Fruit fly (Drosophila melanogaster) whole organism, adult: ENCODE measurements around the gene CG31100.

Experiments used
- CG11617 ChIP-seq: fragments of 200-800 bp; sonication (Bioruptor generic); optimal IDR thresholded peaks from 2 replicates; lab custom pipeline; 2017; ENCODE audit warnings: mild to moderate bottlenecking, missing biosample characterization, missing genetic modification reagents, missing genetic modification characterization
- CG12768 ChIP-seq: fragments of 200-800 bp; sonication (Bioruptor generic); optimal IDR thresholded peaks from 2 replicates; lab custom pipeline; 2017; ENCODE audit warnings: missing biosample characterization, missing genetic modification characterization, mild to moderate bottlenecking, moderate library complexity, missing genetic modification reagents
- CG1620 ChIP-seq: fragments of 200-800 bp; sonication (Bioruptor generic); optimal IDR thresholded peaks from 2 replicates; lab custom pipeline; 2016; ENCODE audit warnings: missing biosample characterization, missing genetic modification characterization
- CG5204 ChIP-seq: fragments of 200-800 bp; sonication (Bioruptor generic); optimal IDR thresholded peaks from 2 replicates; lab custom pipeline; 2016; ENCODE audit warnings: missing biosample characterization, missing genetic modification characterization
- Mnt ChIP-seq: fragments of 200-800 bp; sonication (Bioruptor generic); optimal IDR thresholded peaks from 2 replicates; lab custom pipeline; 2016; ENCODE audit warnings: missing biosample characterization, mild to moderate bottlenecking, missing genetic modification characterization
- cic ChIP-seq: fragments of 200-800 bp; sonication (Bioruptor generic); optimal IDR thresholded peaks from 2 replicates; lab custom pipeline; 2017; ENCODE audit warnings: missing biosample characterization, mild to moderate bottlenecking, missing genetic modification characterization, moderate library complexity
- cnc ChIP-seq, 2 experiments: fragments of >200 bp; optimal IDR thresholded peaks; 2 replicates each; lab custom pipeline; 2017
- kay ChIP-seq: fragments of 200-800 bp; sonication (Bioruptor generic); peaks from one replicate; lab custom pipeline; 2016; ENCODE audit warnings: missing biosample characterization, missing genetic modification characterization, borderline replicate concordance
- pad ChIP-seq: fragments of 200-800 bp; sonication (Bioruptor generic); optimal IDR thresholded peaks from 3 replicates; lab custom pipeline; 2017; ENCODE audit warnings: missing biosample characterization, missing genetic modification characterization, mild to moderate bottlenecking, moderate library complexity, missing genetic modification reagents

dm6 chr3R:8960329-8960728, 43.1 kb downstream of the CG31100 start:
- no peak for TF ChIP-seq CG1620
- TF ChIP-seq pad: no peak
- TF ChIP-seq CG5204: no peak
- TF ChIP-seq CG11617 (GFP tag; lab: Kevin White, UChicago): no peak
- TF ChIP-seq cnc (optimal IDR thresholded peaks at IDR 0.05; lab: Kevin White, UChicago): no peak
- no peak for TF ChIP-seq CG12768
- no peak for TF ChIP-seq cic (GFP tag; lab: Kevin White, UChicago)
- TF ChIP-seq kay (GFP tag; lab: Kevin White, UChicago): no peak
- no peak for TF ChIP-seq Mnt (GFP tag; lab: Kevin White, UChicago)
